Fruit fly (Drosophila melanogaster): ENCODE measurements around the gene CG15772.

CG15772 gene

dm6 chrX:5741625-5742024 is 10.4 kb upstream of the CG15772 start:
- no peak for TF ChIP-seq CG17801 (GFP tag; optimal IDR thresholded peaks at IDR 0.05; ENCODE audit: partially characterized antibody)

- TF ChIP-seq CG17801 (GFP tag; optimal IDR thresholded peaks at IDR 0.05; ENCODE audit: partially characterized antibody), result no peak
Observed at dm6 chrX:5744277-5744846, 7.7 kb upstream of the CG15772 start.

dm6 chrX:5744992-5745732 is 6.9 kb upstream of the CG15772 start:
- TF ChIP-seq CG17801 (GFP tag; optimal IDR thresholded peaks at IDR 0.05; ENCODE audit: partially characterized antibody), result no peak

DNA sequence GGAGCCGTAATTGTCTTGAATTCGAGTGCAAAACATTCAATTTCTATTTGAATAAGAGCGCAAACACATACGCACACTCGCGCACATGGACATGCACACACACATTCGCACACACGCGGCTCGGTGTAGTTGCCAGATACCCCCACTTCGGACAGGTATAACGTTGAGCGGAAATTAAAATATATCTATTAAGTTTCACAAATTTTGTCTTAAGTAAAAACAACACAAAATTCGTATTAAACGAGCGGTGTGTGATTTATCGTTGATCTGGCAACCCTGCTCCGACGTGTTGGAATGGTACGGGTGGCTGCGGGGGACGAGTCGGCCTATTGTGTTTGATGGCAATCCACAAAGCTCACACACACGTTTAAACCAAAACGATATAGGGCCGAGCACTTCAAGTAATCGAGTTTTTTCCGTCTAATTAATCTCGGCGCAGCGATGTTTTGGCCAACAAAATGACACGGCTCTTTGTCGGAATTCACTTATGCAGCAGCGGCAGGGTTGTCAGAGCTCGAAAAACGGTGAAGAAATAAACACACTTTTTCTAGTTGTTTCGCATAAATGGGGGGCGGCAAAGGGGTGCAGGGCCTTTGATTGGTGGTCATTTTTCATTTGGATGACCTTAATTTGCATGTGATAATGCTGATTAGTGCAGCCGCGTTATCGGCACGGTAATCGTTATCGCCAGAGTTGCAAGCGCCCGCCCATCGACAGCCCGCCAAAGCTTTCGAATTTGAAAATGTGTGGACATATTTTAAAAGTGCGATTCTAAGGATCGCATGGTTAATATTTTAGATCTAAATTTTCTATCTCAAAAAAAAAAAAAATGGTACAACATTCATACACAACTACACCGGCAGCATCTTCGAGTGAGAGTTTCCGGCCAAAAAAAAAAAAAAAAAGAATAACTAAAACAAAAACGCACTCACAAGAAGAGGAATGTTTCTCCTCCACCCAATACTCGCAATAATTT is 5.9 kb upstream of the CG15772 start:
- TF ChIP-seq CG17801 (GFP tag; optimal IDR thresholded peaks at IDR 0.05; ENCODE audit: partially characterized antibody), result peak; percentile 79

DNA sequence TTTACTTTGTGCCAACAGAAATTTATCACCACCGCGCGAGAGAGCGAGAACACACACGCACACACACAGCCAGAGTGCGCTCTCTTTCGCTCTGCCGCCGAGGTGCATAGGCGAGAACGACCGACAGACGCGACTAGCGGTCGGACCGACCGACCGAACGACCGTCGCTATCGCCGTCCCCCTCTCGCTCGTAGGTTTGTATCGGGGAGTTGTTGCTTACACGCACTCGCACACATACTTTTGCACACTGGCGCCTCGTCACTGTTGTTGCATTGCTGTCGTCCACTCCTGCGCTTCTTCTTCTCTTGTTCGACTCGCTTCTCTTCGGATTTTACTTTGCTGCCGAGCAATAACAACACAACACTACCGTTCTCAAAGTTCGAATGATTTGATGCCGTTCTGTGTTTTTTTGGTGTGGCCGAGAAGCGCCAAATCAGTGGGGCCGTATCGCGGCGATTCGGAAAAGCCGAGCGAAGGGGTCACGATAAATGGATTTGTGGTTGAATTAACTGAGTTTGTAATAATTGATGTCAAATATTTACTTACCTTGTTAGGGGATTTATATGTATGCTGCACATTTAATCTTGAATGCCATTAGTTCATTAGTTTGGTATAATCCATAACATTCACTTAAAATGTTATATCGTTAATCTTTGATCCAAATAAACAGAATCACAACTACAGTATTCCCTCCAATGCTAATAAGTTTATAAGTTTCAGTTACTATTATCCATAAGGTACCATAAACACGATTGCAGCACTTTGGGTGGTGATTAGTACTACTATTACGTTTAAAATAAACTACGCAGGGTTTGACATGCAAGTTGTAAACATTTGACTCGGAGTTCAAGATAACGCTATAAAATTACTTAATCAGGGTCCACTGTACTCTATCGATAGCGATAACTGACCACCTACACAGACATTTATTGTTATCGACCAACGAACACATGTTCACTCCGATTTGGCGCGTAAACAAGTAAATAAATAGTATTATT is 4.9 kb upstream of the CG15772 start, which contains the start of the genes IntS6 and Rtel1:
TSS of gene IntS6 (minus strand) at position 391 of the 998 bp plus-strand sequence.
TSS of gene Rtel1 (plus strand) at position 884 of the 998 bp plus-strand sequence.
- TF ChIP-seq CG17801 (GFP tag; optimal IDR thresholded peaks at IDR 0.05; ENCODE audit: partially characterized antibody), result peak; percentile 95

- no peak for TF ChIP-seq CG17801 (GFP tag; optimal IDR thresholded peaks at IDR 0.05; ENCODE audit: partially characterized antibody)
Observed at dm6 chrX:5752838-5753237, 789 bp downstream of the CG15772 start.

DNA sequence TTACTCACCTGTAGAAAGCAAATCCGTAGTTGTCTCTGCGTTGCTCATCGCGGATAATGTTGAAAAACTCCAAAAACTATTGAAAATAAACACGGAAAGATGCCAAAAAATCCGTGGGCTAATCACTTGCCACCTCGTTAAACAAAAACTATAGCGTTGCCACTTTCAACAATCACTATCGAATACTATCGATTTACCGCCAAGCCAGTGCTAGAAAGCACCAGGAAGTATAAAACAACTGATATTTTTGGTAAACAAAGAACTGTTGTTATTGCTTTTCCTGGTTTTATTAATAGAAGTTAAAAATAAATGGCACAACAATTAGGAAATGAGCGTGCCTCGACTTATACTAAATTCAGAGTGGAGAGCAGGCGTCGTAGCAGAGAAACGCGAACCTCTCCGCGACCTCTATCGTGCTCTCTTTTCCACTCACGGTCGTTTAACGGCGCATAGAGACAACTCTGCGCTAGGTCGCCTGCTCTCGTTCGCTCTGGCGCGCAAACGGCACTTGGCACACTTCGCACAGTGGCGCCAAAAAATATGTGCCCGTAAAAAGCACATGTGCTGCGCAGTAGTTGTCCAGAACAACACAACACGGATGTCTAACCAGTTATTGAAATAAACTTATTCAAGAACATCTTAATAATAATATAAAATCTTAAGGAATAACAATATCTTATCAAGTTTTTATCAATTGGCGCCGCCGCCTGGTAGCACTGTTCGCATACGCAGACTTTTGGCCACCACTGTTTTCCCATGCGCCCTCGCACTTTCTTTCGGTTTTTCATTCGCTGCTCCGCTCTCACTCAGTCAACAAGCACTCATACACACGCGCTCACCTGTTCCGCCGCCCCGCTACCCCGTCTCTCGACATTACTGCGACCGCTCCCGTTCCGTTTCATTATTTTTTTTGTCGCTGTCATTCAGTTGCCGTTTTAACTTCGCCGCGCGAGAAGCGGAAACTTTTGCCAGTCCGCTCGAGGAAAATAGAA is 3.1 kb downstream of the CG15772 start, which contains the start of the genes lin-52 and CG15771:
TSS of gene lin-52 (minus strand) at position 122 of the 992 bp plus-strand sequence.
TSS of gene CG15771 (plus strand) at position 738 of the 992 bp plus-strand sequence.
- peak; percentile 96 for TF ChIP-seq CG17801 (GFP tag; optimal IDR thresholded peaks at IDR 0.05; ENCODE audit: partially characterized antibody)

dm6 chrX:5756146-5756545 is 4.1 kb downstream of the CG15772 start:
- TF ChIP-seq CG17801 (GFP tag; optimal IDR thresholded peaks at IDR 0.05; ENCODE audit: partially characterized antibody), result no peak

dm6 chrX:5763443-5764000 is 11.5 kb downstream of the CG15772 start:
- no peak for TF ChIP-seq CG17801 (GFP tag; optimal IDR thresholded peaks at IDR 0.05; ENCODE audit: partially characterized antibody)

DNA sequence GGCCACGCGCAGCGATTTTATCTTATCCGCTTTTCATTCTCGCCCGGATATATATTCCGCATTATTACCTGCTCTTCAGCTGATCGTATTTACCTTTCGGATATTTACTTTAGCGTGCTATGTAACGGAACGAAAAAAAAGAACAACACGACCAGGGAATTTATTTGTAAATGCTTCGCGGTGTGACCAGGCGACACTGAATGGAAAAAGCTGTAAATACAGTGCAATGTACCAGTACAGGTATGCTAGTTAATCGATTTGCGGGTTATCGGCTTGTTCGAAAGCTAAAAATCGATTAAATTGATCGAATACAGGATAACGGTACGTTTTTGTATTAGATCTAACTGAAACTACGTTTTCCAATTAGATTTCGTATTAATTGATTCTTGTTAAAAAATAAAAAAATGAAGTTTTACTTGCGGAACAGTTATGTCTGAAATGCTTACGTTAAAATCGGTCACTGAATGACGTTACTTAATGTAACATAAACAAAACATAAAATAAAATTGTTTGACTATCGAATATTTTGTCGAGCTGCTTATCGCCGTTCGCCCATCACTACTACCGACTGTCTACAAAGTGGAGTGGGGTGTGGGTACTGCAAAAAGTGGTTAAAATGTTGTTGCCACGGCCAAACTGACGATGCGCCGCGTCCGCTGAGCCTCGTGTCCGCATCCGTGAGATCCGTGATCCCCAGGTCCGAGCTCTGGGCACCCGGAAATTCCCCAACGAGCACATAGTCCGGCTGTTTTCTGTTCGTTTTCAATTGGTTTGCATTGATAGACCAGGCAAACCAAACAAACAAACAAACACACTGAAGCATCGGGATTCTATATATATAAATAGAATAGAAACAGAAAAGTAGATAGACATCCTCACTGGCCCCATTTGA is 12.2 kb downstream of the CG15772 start, which contains the start of the genes MAPk-Ak2 and CG42699:
TSS of gene MAPk-Ak2 (minus strand) at position 203 of the 892 bp plus-strand sequence.
TSS of gene CG42699 (plus strand) at position 553 of the 892 bp plus-strand sequence.
- peak; percentile 71 for TF ChIP-seq CG17801 (GFP tag; optimal IDR thresholded peaks at IDR 0.05; ENCODE audit: partially characterized antibody)

DNA sequence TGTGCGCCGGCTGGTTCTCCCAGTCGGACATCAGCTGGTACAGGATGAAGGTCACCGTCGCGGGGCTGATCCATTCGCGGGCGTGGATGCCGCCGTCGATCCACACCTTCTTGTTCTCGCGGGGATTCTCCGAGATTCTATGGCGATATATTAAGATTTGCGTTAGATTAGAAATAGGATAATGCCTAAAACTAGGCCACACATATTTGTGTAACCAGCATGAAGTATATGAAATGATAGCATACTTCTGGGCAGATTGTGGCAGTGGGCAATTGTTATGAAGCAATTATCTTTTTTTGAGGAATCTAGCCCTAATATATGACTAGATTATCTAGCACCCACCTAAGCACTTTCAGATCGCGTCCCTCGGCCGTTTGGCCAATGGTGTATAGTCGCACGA is 14.7 kb downstream of the CG15772 start:
- TF ChIP-seq CG17801 (GFP tag; optimal IDR thresholded peaks at IDR 0.05; ENCODE audit: partially characterized antibody), result no peak

Measured in ovary, adult (tissue).